Fruit fly (Drosophila melanogaster) whole organism, embryonic: ENCODE measurements around the gene rictor.
A peak's percentile ranks its signal among the peaks of the same experiment; 100 is the strongest.

Source experiments
- B-H2 ChIP-seq: fragments of 200-800 bp; sonication (Bioruptor generic); optimal IDR thresholded peaks from 2 replicates; lab custom pipeline; 2018; ENCODE audit warnings: missing biosample characterization, mild to moderate bottlenecking, missing genetic modification characterization
- CG1024 ChIP-seq: fragments of 200-800 bp; sonication (Bioruptor generic); IDR thresholded peaks from 2 replicates; pipeline ENCODE4 v1.3.6; 2022; ENCODE audit warnings: missing biosample characterization, missing genetic modification characterization
- CG10462 ChIP-seq: fragments of 200-800 bp; sonication (Bioruptor generic); optimal IDR thresholded peaks from 2 replicates; lab custom pipeline; 2016; ENCODE audit warnings: missing biosample characterization, missing genetic modification characterization
- CG11247 ChIP-seq: fragments of 200-800 bp; sonication (Bioruptor generic); IDR thresholded peaks from 2 replicates; pipeline ENCODE4 v1.3.6; 2022; ENCODE audit warnings: missing biosample characterization, missing genetic modification characterization
- CG11398 ChIP-seq: fragments of 200-800 bp; sonication (Bioruptor generic); optimal IDR thresholded peaks from 2 replicates; lab custom pipeline; 2016; ENCODE audit warnings: missing biosample characterization, missing genetic modification characterization
- CG14050 ChIP-seq: fragments of 200-800 bp; sonication (Bioruptor generic); IDR thresholded peaks from 3 replicates; pipeline ENCODE4 v1.3.6; 2022; ENCODE audit warnings: missing biosample characterization, missing genetic modification characterization
- CG14965 ChIP-seq: fragments of 200-800 bp; sonication (Bioruptor generic); optimal IDR thresholded peaks from 2 replicates; lab custom pipeline; 2016; ENCODE audit warnings: missing biosample characterization, missing genetic modification characterization, borderline replicate concordance
- CG15011 ChIP-seq: fragments of 200-800 bp; sonication (Bioruptor generic); optimal IDR thresholded peaks from 3 replicates; lab custom pipeline; 2018; ENCODE audit warnings: missing biosample characterization, mild to moderate bottlenecking, missing genetic modification characterization
- CG15073 ChIP-seq: fragments of 200-800 bp; sonication (Bioruptor generic); optimal IDR thresholded peaks from 2 replicates; lab custom pipeline; 2016; ENCODE audit warnings: missing biosample characterization, missing genetic modification characterization
- CG15479 ChIP-seq: fragments of 200-800 bp; sonication (Bioruptor generic); optimal IDR thresholded peaks from 3 replicates; lab custom pipeline; 2019; ENCODE audit warnings: missing biosample characterization, mild to moderate bottlenecking, missing genetic modification characterization, moderate library complexity
- CG1603 ChIP-seq: fragments of 200-800 bp; sonication (Bioruptor generic); optimal IDR thresholded peaks from 2 replicates; lab custom pipeline; 2019; ENCODE audit warnings: missing biosample characterization, mild to moderate bottlenecking, missing genetic modification characterization, moderate library complexity
- CG16863 ChIP-seq: fragments of 200-800 bp; sonication (Bioruptor generic); optimal IDR thresholded peaks from 3 replicates; lab custom pipeline; 2016; ENCODE audit warnings: missing biosample characterization, missing genetic modification characterization
- CG17328 ChIP-seq: fragments of 200-800 bp; sonication (Bioruptor generic); IDR thresholded peaks from 2 replicates; pipeline ENCODE4 v1.3.6; 2022; ENCODE audit warnings: missing biosample characterization, missing genetic modification characterization
- CG17359 ChIP-seq: fragments of 200-800 bp; sonication (Bioruptor generic); optimal IDR thresholded peaks from 3 replicates; lab custom pipeline; 2018; ENCODE audit warnings: missing biosample characterization, mild to moderate bottlenecking, missing genetic modification characterization, moderate library complexity
- CG2712 ChIP-seq: fragments of 200-800 bp; optimal IDR thresholded peaks from 3 replicates; lab custom pipeline; 2019; ENCODE audit warnings: missing biosample characterization, mild to moderate bottlenecking, missing genetic modification characterization, moderate library complexity
- CG2875 ChIP-seq: fragments of 200-800 bp; sonication (Bioruptor generic); optimal IDR thresholded peaks from 2 replicates; lab custom pipeline; 2017; ENCODE audit warnings: missing biosample characterization, mild to moderate bottlenecking, missing genetic modification characterization, missing genetic modification reagents
- CG34376 ChIP-seq: fragments of 200-800 bp; sonication (Bioruptor generic); optimal IDR thresholded peaks from 2 replicates; lab custom pipeline; 2018; ENCODE audit warnings: missing biosample characterization, mild to moderate bottlenecking, missing genetic modification characterization
- CG4360 ChIP-seq: fragments of 200-800 bp; sonication (Bioruptor generic); IDR thresholded peaks from 2 replicates; pipeline ENCODE4 v1.3.6; 2022; ENCODE audit warnings: missing biosample characterization, missing genetic modification characterization
- CG4424 ChIP-seq: fragments of 200-800 bp; sonication (Bioruptor generic); optimal IDR thresholded peaks from 3 replicates; lab custom pipeline; 2016; ENCODE audit warnings: missing biosample characterization, missing genetic modification characterization
- CG7357 ChIP-seq: fragments of 200-800 bp; sonication (Bioruptor generic); IDR thresholded peaks from 3 replicates; pipeline ENCODE4 v1.3.6; 2022; ENCODE audit warnings: missing biosample characterization, missing genetic modification characterization
- CG7786 ChIP-seq: fragments of 200-800 bp; sonication (Bioruptor generic); optimal IDR thresholded peaks from 2 replicates; lab custom pipeline; 2016; ENCODE audit warnings: missing biosample characterization, missing genetic modification characterization
- CG9727 ChIP-seq: fragments of 200-800 bp; sonication (Bioruptor generic); optimal IDR thresholded peaks from 3 replicates; lab custom pipeline; 2017; ENCODE audit warnings: missing biosample characterization, mild to moderate bottlenecking, missing genetic modification characterization
- CHES-1-like ChIP-seq: fragments of 200-800 bp; sonication (Bioruptor generic); optimal IDR thresholded peaks from 2 replicates; lab custom pipeline; 2016; ENCODE audit warnings: missing biosample characterization, missing genetic modification characterization
- Chrac-16 ChIP-seq: fragments of 200-800 bp; sonication (Bioruptor generic); optimal IDR thresholded peaks from 3 replicates; lab custom pipeline; 2016; ENCODE audit warnings: missing biosample characterization, missing genetic modification characterization
- Dip3 ChIP-seq: fragments of 200-800 bp; sonication (Bioruptor generic); optimal IDR thresholded peaks from 3 replicates; lab custom pipeline; 2016; ENCODE audit warnings: missing biosample characterization, missing genetic modification characterization
- Gsc ChIP-seq: fragments of 200-800 bp; sonication (Bioruptor generic); IDR thresholded peaks from 2 replicates; pipeline ENCODE4 v1.3.6; 2022; ENCODE audit warnings: missing biosample characterization, missing genetic modification characterization
- H15 ChIP-seq: fragments of 200-800 bp; sonication (Bioruptor generic); IDR thresholded peaks from 3 replicates; pipeline ENCODE4 v1.3.6; 2022; ENCODE audit warnings: missing biosample characterization, missing genetic modification characterization
- NK7.1 ChIP-seq: fragments of 200-800 bp; sonication (Bioruptor generic); optimal IDR thresholded peaks from 3 replicates; lab custom pipeline; 2016; ENCODE audit warnings: missing biosample characterization, missing genetic modification characterization
- Ptx1 ChIP-seq: fragments of 200-800 bp; sonication (Bioruptor generic); IDR thresholded peaks from 2 replicates; pipeline ENCODE4 v1.3.6; 2022; ENCODE audit warnings: missing biosample characterization, missing genetic modification characterization
- Scr ChIP-seq: fragments of 200-800 bp; sonication (Bioruptor generic); IDR thresholded peaks from 2 replicates; pipeline ENCODE4 v1.3.6; 2022; ENCODE audit warnings: missing biosample characterization, missing genetic modification characterization; ENCODE audit not compliant: partially characterized antibody
- Six4 ChIP-seq: fragments of 200-800 bp; sonication (Bioruptor generic); optimal IDR thresholded peaks from 2 replicates; lab custom pipeline; 2016; ENCODE audit warnings: missing biosample characterization, missing genetic modification characterization
- Usf ChIP-seq: fragments of 200-800 bp; sonication (Bioruptor generic); optimal IDR thresholded peaks from 2 replicates; lab custom pipeline; 2017; ENCODE audit warnings: missing genotype, missing biosample characterization, missing genetic modification characterization
- Xbp1 ChIP-seq: fragments of 200-800 bp; sonication (Bioruptor generic); optimal IDR thresholded peaks from 3 replicates; lab custom pipeline; 2016; ENCODE audit warnings: missing biosample characterization, mild to moderate bottlenecking, missing genetic modification characterization
- ap ChIP-seq: fragments of 200-800 bp; sonication (Bioruptor generic); IDR thresholded peaks from 2 replicates; pipeline ENCODE4 v1.3.6; 2022; ENCODE audit warnings: missing biosample characterization, missing genetic modification characterization
- caup ChIP-seq: fragments of 200-800 bp; sonication (Bioruptor generic); optimal IDR thresholded peaks from 3 replicates; lab custom pipeline; 2017; ENCODE audit warnings: missing biosample characterization, mild to moderate bottlenecking, missing genetic modification characterization, moderate library complexity; ENCODE audit not compliant: severe bottlenecking
- dmrt99B ChIP-seq: fragments of 200-800 bp; sonication (Bioruptor generic); optimal IDR thresholded peaks from 2 replicates; lab custom pipeline; 2018; ENCODE audit warnings: missing biosample characterization, mild to moderate bottlenecking, missing genetic modification characterization, moderate library complexity
- dysf ChIP-seq: fragments of 200-800 bp; sonication (Bioruptor generic); IDR thresholded peaks from 3 replicates; pipeline ENCODE4 v1.3.6; 2022; ENCODE audit warnings: missing biosample characterization, missing genetic modification characterization
- fd96Cb ChIP-seq: fragments of 200-800 bp; sonication (Bioruptor generic); optimal IDR thresholded peaks from 2 replicates; lab custom pipeline; 2018; ENCODE audit warnings: missing biosample characterization, mild to moderate bottlenecking, missing genetic modification characterization, moderate library complexity
- gt ChIP-seq: fragments of 200-800 bp; sonication (Bioruptor generic); IDR thresholded peaks from 2 replicates; pipeline ENCODE4 v1.3.6; 2022; ENCODE audit warnings: missing biosample characterization, missing genetic modification characterization
- hb ChIP-seq: fragments of 200-800 bp; sonication (Bioruptor generic); IDR thresholded peaks from 3 replicates; pipeline ENCODE4 v1.3.6; 2022; ENCODE audit warnings: missing biosample characterization, missing genetic modification characterization; ENCODE audit not compliant: partially characterized antibody
- hth ChIP-seq: fragments of >200 bp; optimal IDR thresholded peaks from 2 replicates; lab custom pipeline; 2017; ENCODE audit warnings: inconsistent platforms
- mam ChIP-seq: fragments of 200-800 bp; sonication (Bioruptor generic); optimal IDR thresholded peaks from 3 replicates; lab custom pipeline; 2016; ENCODE audit warnings: missing biosample characterization, missing genetic modification characterization
- mld ChIP-seq: fragments of 200-800 bp; sonication (Bioruptor generic); IDR thresholded peaks from 3 replicates; pipeline ENCODE4 v1.3.6; 2022; ENCODE audit warnings: missing biosample characterization, missing genetic modification characterization; ENCODE audit not compliant: partially characterized antibody
- onecut ChIP-seq: fragments of 200-800 bp; sonication (Bioruptor generic); IDR thresholded peaks from 2 replicates; pipeline ENCODE4 v1.3.6; 2022; ENCODE audit warnings: missing biosample characterization, missing genetic modification characterization
- prd ChIP-seq, 3 experiments: fragments of >200 bp in 2 of 3; fragments of 200-800 bp in 1 of 3; sonication (Bioruptor generic) in 1 of 3; optimal IDR thresholded peaks in 2 of 3; IDR thresholded peaks in 1 of 3; 2 replicates in 2 of 3; 3 replicates in 1 of 3; pipeline versions ENCODE4 v1.3.6 to Lab custom; 2017 to 2022; ENCODE audit warnings: missing biosample characterization in 1 of 3, missing genetic modification characterization in 1 of 3
- pum ChIP-seq: fragments of 200-800 bp; sonication (Bioruptor generic); optimal IDR thresholded peaks from 2 replicates; lab custom pipeline; 2016; ENCODE audit warnings: missing biosample characterization, missing genetic modification characterization
- seq ChIP-seq: fragments of 200-800 bp; sonication (Bioruptor generic); IDR thresholded peaks from 2 replicates; pipeline ENCODE4 v1.3.6; 2022; ENCODE audit warnings: missing biosample characterization, missing genetic modification characterization
- slou ChIP-seq: fragments of 200-800 bp; sonication (Bioruptor generic); optimal IDR thresholded peaks from 3 replicates; lab custom pipeline; 2016; ENCODE audit warnings: missing biosample characterization, missing genetic modification characterization
- sob ChIP-seq: fragments of 200-800 bp; sonication (Bioruptor generic); IDR thresholded peaks from 2 replicates; pipeline ENCODE4 v1.3.6; 2022; ENCODE audit warnings: missing biosample characterization, missing genetic modification characterization
- ssp ChIP-seq: fragments of 200-800 bp; sonication (Bioruptor generic); IDR thresholded peaks from 2 replicates; pipeline ENCODE4 v1.3.6; 2022; ENCODE audit warnings: missing biosample characterization, missing genetic modification characterization
- vnd ChIP-seq: fragments of 200-800 bp; sonication (Bioruptor generic); IDR thresholded peaks from 3 replicates; pipeline ENCODE4 v1.3.6; 2022; ENCODE audit warnings: missing biosample characterization, missing genetic modification characterization; ENCODE audit not compliant: partially characterized antibody

rictor gene

dm6 chrX:19224580-19225303, 36.3 kb downstream of the rictor start (continued):
- peak; percentile 42 for TF ChIP-seq CG17359 (tag; lab: Kevin White, UChicago)
- peak; percentile 67 for TF ChIP-seq CG2712 (tag; lab: Kevin White, UChicago)
- TF ChIP-seq Ptx1 (GFP tag; lab: Robert Waterston, UW) = no peak
- no peak for TF ChIP-seq Six4
- TF ChIP-seq fd96Cb = peak; percentile 53
- no peak for TF ChIP-seq CHES-1-like (GFP tag; lab: Kevin White, UChicago)
- TF ChIP-seq CG4424 = peak; percentile 56
- TF ChIP-seq onecut (GFP tag; lab: Robert Waterston, UW) = no peak
- no peak for TF ChIP-seq mld
- TF ChIP-seq CG15479 = no peak
- no peak for TF ChIP-seq CG1024 (GFP tag; lab: Robert Waterston, UW)
- no peak for TF ChIP-seq Usf (GFP tag; lab: Kevin White, UChicago)
- no peak for TF ChIP-seq CG15073 (GFP tag; lab: Kevin White, UChicago)
- TF ChIP-seq Xbp1 = no peak
- no peak for TF ChIP-seq CG7357 (GFP tag; lab: Robert Waterston, UW)
- TF ChIP-seq hb = no peak
- no peak for TF ChIP-seq CG2875 (GFP tag; lab: Kevin White, UChicago)
- TF ChIP-seq prd (optimal IDR thresholded peaks at IDR 0.05; lab: Kevin White, UChicago) = no peak
- no peak; the same call in 2 of the 3 replicates for TF ChIP-seq prd (GFP tag; IDR thresholded peaks at IDR 0.05; lab: Robert Waterston, UW)
- no peak for TF ChIP-seq mam (GFP tag; lab: Kevin White, UChicago)
- no peak for TF ChIP-seq slou (GFP tag; lab: Kevin White, UChicago)
- no peak for TF ChIP-seq gt (GFP tag; lab: Robert Waterston, UW)
- no peak for TF ChIP-seq CG15011 (GFP tag; lab: Kevin White, UChicago)
- no peak for TF ChIP-seq dysf (GFP tag; lab: Robert Waterston, UW)
- TF ChIP-seq CG17328 (GFP tag; lab: Robert Waterston, UW) = no peak
- TF ChIP-seq CG1603 (tag; lab: Kevin White, UChicago) = no peak
- TF ChIP-seq Dip3 (GFP tag; lab: Kevin White, UChicago) = no peak
- TF ChIP-seq CG34376 (GFP tag; lab: Kevin White, UChicago) = no peak
- no peak for TF ChIP-seq CG11398
- TF ChIP-seq NK7.1 (GFP tag; lab: Kevin White, UChicago) = no peak
- no peak for TF ChIP-seq vnd (GFP tag; lab: Robert Waterston, UW)
- no peak for TF ChIP-seq Gsc (GFP tag; lab: Robert Waterston, UW)
- no peak for TF ChIP-seq B-H2
- TF ChIP-seq CG4360 (GFP tag; lab: Robert Waterston, UW) = no peak
- TF ChIP-seq Chrac-16 = no peak
- peak; percentile 70 for TF ChIP-seq dmrt99B
- no peak for TF ChIP-seq CG14050 (GFP tag; lab: Robert Waterston, UW)
- TF ChIP-seq CG14965 = no peak
- TF ChIP-seq CG7786 = no peak
- TF ChIP-seq H15 (GFP tag; lab: Robert Waterston, UW) = no peak
- TF ChIP-seq sob = no peak
- TF ChIP-seq ssp (GFP tag; lab: Robert Waterston, UW) = no peak
- TF ChIP-seq ap (GFP tag; lab: Robert Waterston, UW) = no peak
- TF ChIP-seq CG9727 (GFP tag; lab: Kevin White, UChicago) = peak; percentile 65
- no peak for TF ChIP-seq Scr (GFP tag; lab: Robert Waterston, UW)
- TF ChIP-seq CG16863 (GFP tag; lab: Kevin White, UChicago) = no peak
- no peak for TF ChIP-seq hth (lab: Kevin White, UChicago)
- no peak for TF ChIP-seq CG10462 (GFP tag; lab: Kevin White, UChicago)
- TF ChIP-seq seq (GFP tag; lab: Robert Waterston, UW) = no peak
- no peak for TF ChIP-seq caup (GFP tag; lab: Kevin White, UChicago)
- no peak for TF ChIP-seq CG11247 (GFP tag; lab: Robert Waterston, UW)
- no peak for TF ChIP-seq pum (GFP tag; lab: Kevin White, UChicago)
